Fruit fly (Drosophila melanogaster) whole organism, embryonic: ENCODE data around the gene Bx42.

ENCODE experiments used
- Aef1 ChIP-seq: fragments of 200-800 bp; sonication (Bioruptor generic); IDR thresholded peaks from 3 replicates; pipeline ENCODE4 v1.3.6; 2022; ENCODE audit warnings: missing biosample characterization, missing genetic modification characterization
- Atf3 ChIP-seq: fragments of 200-800 bp; sonication (Bioruptor generic); optimal IDR thresholded peaks from 3 replicates; lab custom pipeline; 2016; ENCODE audit warnings: missing biosample characterization, missing genetic modification characterization
- Blimp-1 ChIP-seq: fragments of 200-800 bp; sonication (Bioruptor generic); optimal IDR thresholded peaks from 3 replicates; lab custom pipeline; 2018; ENCODE audit warnings: missing biosample characterization, missing genetic modification characterization, mild to moderate bottlenecking, moderate library complexity, missing genetic modification reagents
- CG13296 ChIP-seq: fragments of 200-800 bp; sonication (Bioruptor generic); optimal IDR thresholded peaks from 3 replicates; lab custom pipeline; 2018; ENCODE audit warnings: missing biosample characterization, mild to moderate bottlenecking, missing genetic modification characterization
- CG15601 ChIP-seq: fragments of 200-800 bp; sonication (Bioruptor generic); optimal IDR thresholded peaks from 3 replicates; lab custom pipeline; 2019; ENCODE audit warnings: missing biosample characterization, mild to moderate bottlenecking, missing genetic modification characterization, moderate library complexity
- CG18599 ChIP-seq: fragments of 200-800 bp; sonication (Bioruptor generic); optimal IDR thresholded peaks from 3 replicates; lab custom pipeline; 2017; ENCODE audit warnings: missing biosample characterization, missing genetic modification characterization, mild to moderate bottlenecking, moderate library complexity, missing genetic modification reagents
- CG2116 ChIP-seq: fragments of 200-800 bp; sonication (Bioruptor generic); optimal IDR thresholded peaks from 3 replicates; lab custom pipeline; 2018; ENCODE audit warnings: missing biosample characterization, mild to moderate bottlenecking, missing genetic modification characterization
- CG2199 ChIP-seq: fragments of 200-800 bp; sonication (Bioruptor generic); IDR thresholded peaks from 3 replicates; pipeline ENCODE4 v1.3.6; 2022; ENCODE audit warnings: missing biosample characterization, missing genetic modification characterization
- CG30020 ChIP-seq: fragments of 200-800 bp; optimal IDR thresholded peaks from 2 replicates; lab custom pipeline; 2019; ENCODE audit warnings: missing biosample characterization, mild to moderate bottlenecking, missing genetic modification characterization, moderate library complexity
- CG32767 ChIP-seq: fragments of 200-800 bp; sonication (Bioruptor generic); IDR thresholded peaks from 2 replicates; pipeline ENCODE4 v1.3.6; 2022; ENCODE audit warnings: missing biosample characterization, missing genetic modification characterization
- CG34422 ChIP-seq: fragments of 200-800 bp; sonication (Bioruptor generic); IDR thresholded peaks from 3 replicates; pipeline ENCODE4 v1.3.6; 2022; ENCODE audit warnings: missing biosample characterization, missing genetic modification characterization
- CG4707 ChIP-seq: fragments of 200-800 bp; sonication (Bioruptor generic); optimal IDR thresholded peaks from 2 replicates; lab custom pipeline; 2018; ENCODE audit warnings: missing biosample characterization, mild to moderate bottlenecking, missing genetic modification characterization, moderate library complexity
- CG4730 ChIP-seq: fragments of 200-800 bp; sonication (Bioruptor generic); IDR thresholded peaks from 2 replicates; pipeline ENCODE4 v1.3.6; 2022; ENCODE audit warnings: missing biosample characterization, missing genetic modification characterization
- CG4820 ChIP-seq: fragments of 200-800 bp; sonication (Bioruptor generic); optimal IDR thresholded peaks from 3 replicates; lab custom pipeline; 2016; ENCODE audit warnings: missing biosample characterization, missing genetic modification characterization
- CG6175 ChIP-seq: fragments of 200-800 bp; sonication (Bioruptor generic); IDR thresholded peaks from 3 replicates; pipeline ENCODE4 v1.3.6; 2022; ENCODE audit warnings: missing biosample characterization, missing genetic modification characterization
- CG6854 ChIP-seq: fragments of 200-800 bp; sonication (Bioruptor generic); optimal IDR thresholded peaks from 3 replicates; lab custom pipeline; 2017; ENCODE audit warnings: missing biosample characterization, mild to moderate bottlenecking, missing genetic modification characterization
- CG7786 ChIP-seq: fragments of 200-800 bp; sonication (Bioruptor generic); optimal IDR thresholded peaks from 2 replicates; lab custom pipeline; 2016; ENCODE audit warnings: missing biosample characterization, missing genetic modification characterization
- Chrac-16 ChIP-seq: fragments of 200-800 bp; sonication (Bioruptor generic); optimal IDR thresholded peaks from 3 replicates; lab custom pipeline; 2016; ENCODE audit warnings: missing biosample characterization, missing genetic modification characterization
- D19B ChIP-seq: fragments of 200-800 bp; sonication (Bioruptor generic); optimal IDR thresholded peaks from 2 replicates; lab custom pipeline; 2017; ENCODE audit warnings: missing biosample characterization, mild to moderate bottlenecking, missing genetic modification characterization
- Dad ChIP-seq: fragments of 200-800 bp; sonication (Bioruptor generic); optimal IDR thresholded peaks from 3 replicates; lab custom pipeline; 2016; ENCODE audit warnings: missing biosample characterization, missing genetic modification characterization
- Eip74EF ChIP-seq, 2 experiments: fragments of 200-800 bp in 1 of 2; fragments of >200 bp in 1 of 2; sonication (Bioruptor generic) in 1 of 2; optimal IDR thresholded peaks; 2 replicates each; lab custom pipeline; 2017 to 2019; ENCODE audit warnings: missing biosample characterization in 2 of 2, missing genetic modification characterization in 2 of 2, mild to moderate bottlenecking in 1 of 2, moderate library complexity in 1 of 2
- Ets65A ChIP-seq: fragments of 200-800 bp; sonication (Bioruptor generic); peaks from one replicate; lab custom pipeline; 2016; ENCODE audit warnings: missing biosample characterization, missing genetic modification characterization
- Hmr ChIP-seq: fragments of 200-800 bp; sonication (Bioruptor generic); optimal IDR thresholded peaks from 3 replicates; lab custom pipeline; 2017; ENCODE audit warnings: mild to moderate bottlenecking, missing biosample characterization, missing genetic modification reagents, missing genetic modification characterization
- Meics ChIP-seq: fragments of 200-800 bp; sonication (Bioruptor generic); optimal IDR thresholded peaks from 2 replicates; lab custom pipeline; 2017; ENCODE audit warnings: missing biosample characterization, mild to moderate bottlenecking, missing genetic modification characterization
- Nf-YB ChIP-seq: fragments of 200-800 bp; sonication (Bioruptor generic); optimal IDR thresholded peaks from 3 replicates; lab custom pipeline; 2019; ENCODE audit warnings: missing biosample characterization, mild to moderate bottlenecking, missing genetic modification characterization, moderate library complexity
- Trl ChIP-seq, 3 experiments: fragments of >200 bp in 2 of 3; fragments of 200-800 bp in 1 of 3; sonication (Bioruptor generic) in 1 of 3; optimal IDR thresholded peaks; 2 replicates in 1 of 3; 3 replicates in 2 of 3; lab custom pipeline; 2016 to 2017; ENCODE audit warnings: missing biosample characterization in 1 of 3, missing genetic modification characterization in 1 of 3
- Xbp1 ChIP-seq: fragments of 200-800 bp; sonication (Bioruptor generic); optimal IDR thresholded peaks from 3 replicates; lab custom pipeline; 2016; ENCODE audit warnings: missing biosample characterization, mild to moderate bottlenecking, missing genetic modification characterization
- ato ChIP-seq: fragments of 200-800 bp; sonication (Bioruptor generic); IDR thresholded peaks from 2 replicates; pipeline ENCODE4 v1.3.6; 2022; ENCODE audit warnings: missing biosample characterization, missing genetic modification characterization; ENCODE audit not compliant: partially characterized antibody
- bab2 ChIP-seq: fragments of 200-800 bp; sonication (Bioruptor generic); optimal IDR thresholded peaks from 2 replicates; lab custom pipeline; 2016; ENCODE audit warnings: missing biosample characterization, missing genetic modification characterization
- cato ChIP-seq: fragments of 200-800 bp; sonication (Bioruptor generic); optimal IDR thresholded peaks from 2 replicates; lab custom pipeline; 2016; ENCODE audit warnings: missing biosample characterization, missing genetic modification characterization, borderline replicate concordance
- dan ChIP-seq: fragments of 200-800 bp; sonication (Bioruptor generic); IDR thresholded peaks from 2 replicates; pipeline ENCODE4 v1.3.6; 2022; ENCODE audit warnings: missing biosample characterization, missing genetic modification characterization
- fru ChIP-seq: fragments of >200 bp; optimal IDR thresholded peaks from 2 replicates; lab custom pipeline; 2017
- hkb ChIP-seq, 2 experiments: fragments of 200-800 bp in 1 of 2; fragments of >200 bp in 1 of 2; sonication (Bioruptor generic) in 1 of 2; IDR thresholded peaks in 1 of 2; optimal IDR thresholded peaks in 1 of 2; 2 replicates each; pipeline versions ENCODE4 v1.3.6 to Lab custom; 2017 to 2022; ENCODE audit warnings: missing biosample characterization in 1 of 2, missing genetic modification characterization in 1 of 2
- jumu ChIP-seq: fragments of 200-800 bp; sonication (Bioruptor generic); optimal IDR thresholded peaks from 3 replicates; lab custom pipeline; 2016; ENCODE audit warnings: missing biosample characterization, missing genetic modification characterization
- lab ChIP-seq: fragments of 200-800 bp; sonication (Bioruptor generic); optimal IDR thresholded peaks from 3 replicates; lab custom pipeline; 2017; ENCODE audit warnings: missing biosample characterization, missing genetic modification characterization, mild to moderate bottlenecking, moderate library complexity, missing genetic modification reagents
- lov ChIP-seq, 2 experiments: fragments of 200-800 bp in 1 of 2; fragments of >200 bp in 1 of 2; sonication (Bioruptor generic) in 1 of 2; IDR thresholded peaks in 1 of 2; optimal IDR thresholded peaks in 1 of 2; 2 replicates in 1 of 2; 3 replicates in 1 of 2; pipeline versions ENCODE4 v1.3.6 to Lab custom; 2017 to 2022; ENCODE audit warnings: missing biosample characterization in 1 of 2, missing genetic modification characterization in 1 of 2
- mam ChIP-seq: fragments of 200-800 bp; sonication (Bioruptor generic); optimal IDR thresholded peaks from 3 replicates; lab custom pipeline; 2016; ENCODE audit warnings: missing biosample characterization, missing genetic modification characterization
- pho ChIP-seq: fragments of 200-800 bp; sonication (Bioruptor generic); optimal IDR thresholded peaks from 2 replicates; lab custom pipeline; 2016; ENCODE audit warnings: missing biosample characterization, missing genetic modification characterization
- prd ChIP-seq, 3 experiments: fragments of >200 bp in 2 of 3; fragments of 200-800 bp in 1 of 3; sonication (Bioruptor generic) in 1 of 3; optimal IDR thresholded peaks in 2 of 3; IDR thresholded peaks in 1 of 3; 2 replicates in 2 of 3; 3 replicates in 1 of 3; pipeline versions ENCODE4 v1.3.6 to Lab custom; 2017 to 2022; ENCODE audit warnings: missing biosample characterization in 1 of 3, missing genetic modification characterization in 1 of 3
- ranshi ChIP-seq: fragments of 200-800 bp; sonication (Bioruptor generic); IDR thresholded peaks from 2 replicates; pipeline ENCODE4 v1.3.6; 2022; ENCODE audit warnings: missing biosample characterization, missing genetic modification characterization
- sc ChIP-seq, 3 experiments: fragments of >200 bp in 2 of 3; fragments of 200-800 bp in 1 of 3; sonication (Bioruptor generic) in 1 of 3; optimal IDR thresholded peaks; 2 replicates in 2 of 3; 3 replicates in 1 of 3; lab custom pipeline; 2017; ENCODE audit warnings: mild to moderate bottlenecking in 1 of 3, missing biosample characterization in 1 of 3, missing genetic modification characterization in 1 of 3, missing genetic modification reagents in 1 of 3
- sisA ChIP-seq: fragments of 200-800 bp; sonication (Bioruptor generic); IDR thresholded peaks from 2 replicates; pipeline ENCODE4 v1.3.6; 2022; ENCODE audit warnings: missing biosample characterization, missing genetic modification characterization
- stwl ChIP-seq: fragments of 200-800 bp; sonication (Bioruptor generic); optimal IDR thresholded peaks from 3 replicates; lab custom pipeline; 2018; ENCODE audit warnings: missing biosample characterization, mild to moderate bottlenecking, missing genetic modification characterization, moderate library complexity
- trh ChIP-seq: fragments of 200-800 bp; sonication (Bioruptor generic); optimal IDR thresholded peaks from 2 replicates; lab custom pipeline; 2016; ENCODE audit warnings: missing biosample characterization, missing genetic modification characterization
- zen ChIP-seq: fragments of 200-800 bp; sonication (Bioruptor generic); optimal IDR thresholded peaks from 3 replicates; lab custom pipeline; 2018; ENCODE audit warnings: missing biosample characterization, mild to moderate bottlenecking, missing genetic modification characterization, moderate library complexity
- zfh2 ChIP-seq: fragments of 200-800 bp; sonication (Bioruptor generic); optimal IDR thresholded peaks from 2 replicates; lab custom pipeline; 2016; ENCODE audit warnings: missing biosample characterization, missing genetic modification characterization

The Bx42 gene

DNA sequence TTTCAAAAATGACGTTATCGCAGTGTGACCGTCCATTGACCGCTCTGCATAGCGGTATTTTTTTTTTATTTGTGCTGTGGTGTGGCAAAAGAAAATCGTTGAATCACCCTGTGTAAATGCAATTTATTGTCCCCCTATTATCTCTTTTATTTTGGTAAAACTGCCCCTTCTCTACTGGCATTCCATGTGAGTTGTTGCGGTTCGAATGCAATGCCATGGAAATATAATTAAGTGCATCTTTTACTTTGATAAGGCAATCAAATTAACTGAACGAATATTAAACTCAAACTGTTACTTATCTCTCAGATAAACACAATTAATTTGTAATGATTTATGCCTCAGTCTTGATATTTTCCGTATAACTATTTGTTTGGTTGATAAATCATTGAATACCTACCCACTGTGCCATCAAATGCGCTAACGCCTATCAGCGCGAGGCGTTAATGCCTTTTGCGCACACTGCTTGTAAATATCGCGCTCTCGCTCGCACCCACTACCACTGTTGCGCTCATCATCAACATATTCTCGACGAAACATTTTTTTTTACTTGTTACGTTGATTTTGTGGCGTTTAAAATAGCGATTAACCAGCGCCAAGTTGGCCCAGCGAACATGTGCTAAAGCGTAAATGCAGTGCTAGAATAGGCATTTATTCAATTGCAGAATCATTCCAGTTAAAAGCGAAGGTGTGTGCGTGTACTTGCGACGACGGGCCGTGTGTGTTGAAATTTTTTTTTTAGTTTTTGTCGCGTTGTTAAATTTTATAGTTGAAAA lies 2.9 kb upstream of the Bx42 start (continued):
- peak; percentile 28 for TF ChIP-seq CG7786 (GFP tag; lab: Kevin White, UChicago)
- peak; percentile 4; the same call in 1 of the 2 replicates for TF ChIP-seq ranshi (GFP tag; lab: Robert Waterston, UW)
- no peak for TF ChIP-seq ato (GFP tag; lab: Robert Waterston, UW)
- no peak for TF ChIP-seq dan
- TF ChIP-seq sc (optimal IDR thresholded peaks at IDR 0.05; lab: Kevin White, UChicago), result no peak
- peak; percentile 10 for TF ChIP-seq sc (GFP tag; optimal IDR thresholded peaks at IDR 0.05; lab: Kevin White, UChicago)
- TF ChIP-seq CG13296 (GFP tag; lab: Kevin White, UChicago), result peak; percentile 6
- peak; percentile 28 for TF ChIP-seq Blimp-1 (GFP tag; lab: Kevin White, UChicago)
- TF ChIP-seq CG4707 (GFP tag; lab: Kevin White, UChicago), result peak; percentile 36
- TF ChIP-seq sisA (GFP tag; lab: Robert Waterston, UW), result no peak; the same call in none of the 2 replicates
- peak; percentile 39 for TF ChIP-seq Hmr
- TF ChIP-seq cato (GFP tag; lab: Kevin White, UChicago), result peak; percentile 45
- no peak for TF ChIP-seq CG32767 (GFP tag; lab: Robert Waterston, UW)
- TF ChIP-seq D19B, result peak; percentile 28
- TF ChIP-seq CG4730 (GFP tag; lab: Robert Waterston, UW), result no peak; the same call in 1 of the 2 replicates
- no peak for TF ChIP-seq lov (optimal IDR thresholded peaks at IDR 0.05; lab: Kevin White, UChicago)
- TF ChIP-seq lov (GFP tag; IDR thresholded peaks at IDR 0.05; lab: Robert Waterston, UW), result no peak
- no peak for TF ChIP-seq trh (GFP tag; lab: Kevin White, UChicago)
- TF ChIP-seq zfh2 (GFP tag; lab: Kevin White, UChicago), result peak; percentile 49
- no peak for TF ChIP-seq prd (optimal IDR thresholded peaks at IDR 0.05; lab: Kevin White, UChicago)
- peak; percentile 60; the same call in 1 of the 3 replicates for TF ChIP-seq prd (GFP tag; IDR thresholded peaks at IDR 0.05; lab: Robert Waterston, UW)
- no peak for TF ChIP-seq CG6175 (GFP tag; lab: Robert Waterston, UW)
- peak; percentile 18 for TF ChIP-seq stwl (tag; lab: Kevin White, UChicago)
- TF ChIP-seq Dad, result peak; percentile 36
- TF ChIP-seq hkb (optimal IDR thresholded peaks at IDR 0.05; lab: Kevin White, UChicago), result no peak
- peak; percentile 45; the same call in 1 of the 2 replicates for TF ChIP-seq hkb (GFP tag; IDR thresholded peaks at IDR 0.05; lab: Robert Waterston, UW)
- peak; percentile 51 for TF ChIP-seq CG30020
- TF ChIP-seq Nf-YB (GFP tag; lab: Kevin White, UChicago), result peak; percentile 20
- peak in 1 of 2 experiments; percentile 1 for TF ChIP-seq Eip74EF (GFP tag; optimal IDR thresholded peaks at IDR 0.05; lab: Kevin White, UChicago)
- TF ChIP-seq Chrac-16, result peak; percentile 53
- TF ChIP-seq CG6854 (GFP tag; lab: Kevin White, UChicago), result peak; percentile 3
- peak; percentile 54 for TF ChIP-seq Ets65A
- peak; percentile 46 for TF ChIP-seq zen (tag; lab: Kevin White, UChicago)
- 0 out of 3 replicates have a peak, but pooled peaks have one; percentile 41 for TF ChIP-seq CG34422
- peak; percentile 45 for TF ChIP-seq jumu (GFP tag; lab: Kevin White, UChicago)
- TF ChIP-seq fru (lab: Kevin White, UChicago), result no peak
- TF ChIP-seq CG2116 (GFP tag; lab: Kevin White, UChicago), result peak; percentile 45
- peak; percentile 52 for TF ChIP-seq bab2 (GFP tag; lab: Kevin White, UChicago)
- TF ChIP-seq Aef1 (GFP tag; lab: Robert Waterston, UW), result 0 out of 3 replicates have a peak, but pooled peaks have one; percentile 41
- peak; percentile 43 for TF ChIP-seq pho (GFP tag; lab: Kevin White, UChicago)
- peak; percentile 34 for TF ChIP-seq lab (GFP tag; lab: Kevin White, UChicago)
- TF ChIP-seq Atf3 (GFP tag; lab: Kevin White, UChicago), result peak; percentile 27
- no peak for TF ChIP-seq CG4820 (GFP tag; lab: Kevin White, UChicago)
- peak; percentile 31 for TF ChIP-seq CG15601 (tag; lab: Kevin White, UChicago)
- TF ChIP-seq Xbp1 (GFP tag; lab: Kevin White, UChicago), result peak; percentile 61
- TF ChIP-seq Trl (optimal IDR thresholded peaks at IDR 0.05; lab: Kevin White, UChicago), result no peak
- TF ChIP-seq Trl (GFP tag; optimal IDR thresholded peaks at IDR 0.05; lab: Kevin White, UChicago), result peak; percentile 9
- TF ChIP-seq CG18599 (GFP tag; lab: Kevin White, UChicago), result peak; percentile 38
- TF ChIP-seq Meics (GFP tag; lab: Kevin White, UChicago), result peak; percentile 51
- TF ChIP-seq mam (GFP tag; lab: Kevin White, UChicago), result peak; percentile 55
- TF ChIP-seq CG2199 (GFP tag; lab: Robert Waterston, UW), result no peak
